Worm (Caenorhabditis elegans) whole organism, early embryonic: ENCODE data around the gene C56G2.22.
A peak's percentile ranks its signal among the peaks of the same experiment; 100 is the strongest.

Source experiments
- B0310.2 ChIP-seq: sonication (generic microtip); optimal IDR thresholded peaks from 2 replicates; lab custom pipeline; 2016; ENCODE audit warnings: mild to moderate bottlenecking, missing genetic modification characterization, missing compliant biosample characterization
- F13C5.2 ChIP-seq: sonication (generic microtip); optimal IDR thresholded peaks from 2 replicates; lab custom pipeline; 2017; ENCODE audit warnings: mild to moderate bottlenecking, missing genetic modification characterization, inconsistent platforms, missing compliant biosample characterization
- aly-1 ChIP-seq: sonication (generic microtip); optimal IDR thresholded peaks from 2 replicates; lab custom pipeline; 2016; ENCODE audit warnings: missing genetic modification characterization, missing compliant biosample characterization
- ama-1 ChIP-seq: fragments of 150-350 bp; optimal IDR thresholded peaks from 2 replicates; lab custom pipeline; 2014
- ceh-13 ChIP-seq: fragments of 200-800 bp; sonication (Bioruptor generic); optimal IDR thresholded peaks from 2 replicates; lab custom pipeline; 2018; ENCODE audit warnings: mild to moderate bottlenecking, missing genetic modification characterization, missing compliant biosample characterization
- ceh-36 ChIP-seq: sonication (generic microtip); optimal IDR thresholded peaks from 2 replicates; lab custom pipeline; 2016; ENCODE audit warnings: missing genetic modification characterization, inconsistent platforms, missing compliant biosample characterization
- ets-7 ChIP-seq: sonication (generic microtip); optimal IDR thresholded peaks from 2 replicates; lab custom pipeline; 2016; ENCODE audit warnings: missing genotype, missing genetic modification characterization, missing compliant biosample characterization
- flt-1 ChIP-seq: fragments of 200-800 bp; sonication (Bioruptor generic); IDR thresholded peaks from 2 replicates; pipeline ENCODE4 v1.3.6; 2022; ENCODE audit warnings: missing genetic modification characterization, missing compliant biosample characterization
- hmbx-1 ChIP-seq: sonication (generic microtip); optimal IDR thresholded peaks from 2 replicates; lab custom pipeline; 2016; ENCODE audit warnings: mild to moderate bottlenecking, missing genetic modification characterization, missing compliant biosample characterization
- hmg-4 ChIP-seq: fragments of 200-800 bp; sonication (Bioruptor generic); optimal IDR thresholded peaks from 2 replicates; lab custom pipeline; 2018; ENCODE audit warnings: mild to moderate bottlenecking, missing genetic modification characterization, missing compliant biosample characterization
- hnd-1 ChIP-seq: sonication (generic microtip); optimal IDR thresholded peaks from 2 replicates; lab custom pipeline; 2016; ENCODE audit warnings: missing genetic modification characterization, missing compliant biosample characterization
- pes-1 ChIP-seq: fragments of 200-800 bp; sonication (Bioruptor generic); IDR thresholded peaks from 2 replicates; pipeline ENCODE4 v1.3.6; 2022; ENCODE audit warnings: missing genetic modification reagents, missing genetic modification characterization, missing compliant biosample characterization
- scrt-1 ChIP-seq: fragments of 200-800 bp; sonication (Bioruptor generic); IDR thresholded peaks from 2 replicates; pipeline ENCODE4 v1.3.6; 2022; ENCODE audit warnings: missing genetic modification characterization, missing compliant biosample characterization
- sea-1 ChIP-seq: fragments of 200-800 bp; sonication (Bioruptor generic); conservative IDR thresholded peaks from 2 replicates; pipeline ENCODE4 v1.3.6; 2022; ENCODE audit warnings: missing genetic modification characterization, missing compliant biosample characterization
- tbx-11 ChIP-seq: fragments of 200-800 bp; sonication (Bioruptor generic); IDR thresholded peaks from 2 replicates; pipeline ENCODE4 v1.3.6; 2022; ENCODE audit warnings: missing genetic modification characterization, missing compliant biosample characterization
- tbx-37 ChIP-seq: fragments of 200-800 bp; sonication (Bioruptor generic); conservative IDR thresholded peaks from 2 replicates; pipeline ENCODE4 v1.3.6; 2022; ENCODE audit warnings: missing genetic modification reagents, missing genetic modification characterization, missing compliant biosample characterization
- tra-4 ChIP-seq: sonication (generic microtip); optimal IDR thresholded peaks from 2 replicates; lab custom pipeline; 2017; ENCODE audit warnings: missing genetic modification characterization, missing compliant biosample characterization

The C56G2.22 gene

ce11 chrIII:6353084-6353483, 6.8 kb downstream of the C56G2.22 start, which contains the start of gene akap-1:
TSS of gene akap-1 (plus strand) at chrIII:6353384.
- TF ChIP-seq ets-7 (tag; lab: Kevin White, UChicago) (no peak), pes-1 (GFP tag; lab: Robert Waterston, UW) (no peak), hnd-1 (no peak), flt-1 (GFP tag; lab: Robert Waterston, UW) (no peak), tra-4 (tag; lab: Kevin White, UChicago) (no peak), ceh-36 (tag; lab: Kevin White, UChicago) (no peak), hmbx-1 (no peak), tbx-37 (GFP tag; lab: Robert Waterston, UW) (no peak), ceh-13 (GFP tag; lab: Kevin White, UChicago) (no peak), aly-1 (no peak), ama-1 (lab: Kevin White, UChicago) (no peak), tbx-11 (GFP tag; lab: Robert Waterston, UW) (no peak), scrt-1 (no peak), B0310.2 (tag; lab: Kevin White, UChicago) (no peak), sea-1 (GFP tag; lab: Robert Waterston, UW) (no peak), hmg-4 (GFP tag; lab: Kevin White, UChicago) (no peak), F13C5.2 (tag; lab: Kevin White, UChicago) (no peak)

DNA sequence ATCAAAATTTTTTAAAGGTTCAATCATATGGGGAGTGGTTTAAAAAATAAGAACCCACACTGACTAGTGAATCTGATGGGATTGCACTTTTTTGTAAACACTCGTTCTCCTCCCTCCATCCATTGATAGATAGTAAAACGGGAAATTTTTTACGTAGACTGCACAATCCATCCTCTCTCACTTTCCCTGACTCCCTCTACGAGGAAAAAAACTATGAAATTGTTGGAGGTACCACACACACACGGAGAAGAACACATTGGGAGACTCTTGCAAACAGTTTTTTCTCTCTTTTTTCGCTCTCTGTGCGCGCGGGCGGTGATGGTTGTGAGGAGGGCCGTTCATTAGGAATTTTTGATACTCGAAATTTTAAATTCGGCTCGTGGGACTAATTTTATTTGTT, 9.1 kb downstream of the C56G2.22 start:
- TF ChIP-seq sea-1 (GFP tag; lab: Robert Waterston, UW) (no peak), hmg-4 (GFP tag; lab: Kevin White, UChicago) (no peak), aly-1 (no peak), flt-1 (GFP tag; lab: Robert Waterston, UW) (no peak), tbx-37 (GFP tag; lab: Robert Waterston, UW) (no peak), scrt-1 (no peak), tbx-11 (GFP tag; lab: Robert Waterston, UW) (no peak), tra-4 (tag; lab: Kevin White, UChicago) (no peak), ceh-13 (GFP tag; lab: Kevin White, UChicago) (no peak), F13C5.2 (tag; lab: Kevin White, UChicago) (no peak)

- TF ChIP-seq scrt-1 (no peak), hmg-4 (GFP tag; lab: Kevin White, UChicago) (no peak), ama-1 (lab: Kevin White, UChicago) (no peak), B0310.2 (tag; lab: Kevin White, UChicago) (no peak), ceh-13 (GFP tag; lab: Kevin White, UChicago) (no peak), F13C5.2 (tag; lab: Kevin White, UChicago) (no peak)
Observed at ce11 chrIII:6356007-6356406, 9.8 kb downstream of the C56G2.22 start.

- TF ChIP-seq ama-1 (lab: Kevin White, UChicago) (no peak), ceh-36 (tag; lab: Kevin White, UChicago) (no peak), hnd-1 (no peak), tra-4 (tag; lab: Kevin White, UChicago) (no peak), tbx-37 (GFP tag; lab: Robert Waterston, UW) (no peak), aly-1 (no peak), tbx-11 (GFP tag; lab: Robert Waterston, UW) (no peak), hmg-4 (GFP tag; lab: Kevin White, UChicago) (no peak), hmbx-1 (no peak)
Observed at ce11 chrIII:6356764-6357163, 10.5 kb downstream of the C56G2.22 start.

- TF ChIP-seq tbx-11 (GFP tag; lab: Robert Waterston, UW) = no peak
- no peak for TF ChIP-seq ets-7 (tag; lab: Kevin White, UChicago)
- no peak for TF ChIP-seq pes-1 (GFP tag; lab: Robert Waterston, UW)
- no peak for TF ChIP-seq flt-1 (GFP tag; lab: Robert Waterston, UW)
- no peak for TF ChIP-seq sea-1 (GFP tag; lab: Robert Waterston, UW)
Observed at ce11 chrIII:6358704-6359103, 12.5 kb downstream of the C56G2.22 start.

ce11 chrIII:6359171-6359854, 13.1 kb downstream of the C56G2.22 start:
- 0 out of 2 replicates have a peak, but pooled peaks have one; percentile 16 for TF ChIP-seq tbx-11 (GFP tag; lab: Robert Waterston, UW)
- no peak for TF ChIP-seq pes-1 (GFP tag; lab: Robert Waterston, UW)
- TF ChIP-seq tra-4 (tag; lab: Kevin White, UChicago) = no peak

DNA sequence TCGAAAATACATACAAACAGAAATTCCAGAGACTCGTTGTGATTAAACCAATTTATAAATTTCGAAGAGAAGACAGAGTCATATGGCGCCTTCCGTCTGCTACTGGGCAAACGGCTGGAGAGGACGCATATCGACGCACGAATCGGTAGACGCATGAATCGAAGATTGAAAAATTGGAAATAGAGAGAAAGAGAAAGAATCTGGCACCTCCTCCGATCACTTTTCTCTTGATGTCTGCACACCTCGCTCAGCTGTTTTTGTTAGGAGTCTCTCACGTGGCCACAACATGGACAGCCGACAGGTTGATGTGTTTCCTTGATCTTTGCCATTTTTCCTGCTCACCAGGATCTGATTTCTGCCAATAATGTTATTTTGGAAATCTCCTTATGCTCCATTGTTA, 13.9 kb downstream of the C56G2.22 start:
- TF ChIP-seq hmbx-1 (no peak), ets-7 (tag; lab: Kevin White, UChicago) (no peak), scrt-1 (no peak), F13C5.2 (tag; lab: Kevin White, UChicago) (no peak), hnd-1 (no peak), ceh-13 (GFP tag; lab: Kevin White, UChicago) (no peak)

DNA sequence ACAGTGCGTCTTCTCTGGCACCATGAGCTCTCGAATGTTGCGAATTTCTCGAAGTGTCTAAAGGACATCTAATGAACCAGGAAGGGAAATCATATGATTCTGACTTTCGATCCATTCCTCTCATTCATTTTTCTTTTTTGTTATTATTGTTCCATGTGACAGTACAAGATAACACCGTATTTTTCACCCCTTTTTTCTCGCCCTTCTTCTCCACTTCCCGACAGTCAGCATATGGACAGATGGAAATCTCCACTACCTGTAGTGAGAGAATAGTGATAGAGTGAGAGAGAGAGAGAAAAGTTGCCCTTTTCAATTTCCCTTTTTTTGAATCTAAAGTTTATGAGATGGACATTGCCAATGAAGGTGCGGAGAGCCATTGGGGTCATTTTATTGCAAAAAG, 14.6 kb downstream of the C56G2.22 start:
- TF ChIP-seq flt-1 (GFP tag; lab: Robert Waterston, UW) (no peak), ceh-36 (tag; lab: Kevin White, UChicago) (no peak), hmbx-1 (no peak), tbx-11 (GFP tag; lab: Robert Waterston, UW) (no peak), hnd-1 (no peak), tbx-37 (GFP tag; lab: Robert Waterston, UW) (no peak), aly-1 (no peak), F13C5.2 (tag; lab: Kevin White, UChicago) (no peak), ets-7 (tag; lab: Kevin White, UChicago) (no peak), B0310.2 (tag; lab: Kevin White, UChicago) (no peak), sea-1 (GFP tag; lab: Robert Waterston, UW) (no peak), hmg-4 (GFP tag; lab: Kevin White, UChicago) (no peak), tra-4 (tag; lab: Kevin White, UChicago) (no peak), ama-1 (lab: Kevin White, UChicago) (no peak), ceh-13 (GFP tag; lab: Kevin White, UChicago) (no peak), pes-1 (GFP tag; lab: Robert Waterston, UW) (no peak), scrt-1 (no peak)
